Worm (Caenorhabditis elegans): ENCODE results near the gene F59C12.3.

DNA sequence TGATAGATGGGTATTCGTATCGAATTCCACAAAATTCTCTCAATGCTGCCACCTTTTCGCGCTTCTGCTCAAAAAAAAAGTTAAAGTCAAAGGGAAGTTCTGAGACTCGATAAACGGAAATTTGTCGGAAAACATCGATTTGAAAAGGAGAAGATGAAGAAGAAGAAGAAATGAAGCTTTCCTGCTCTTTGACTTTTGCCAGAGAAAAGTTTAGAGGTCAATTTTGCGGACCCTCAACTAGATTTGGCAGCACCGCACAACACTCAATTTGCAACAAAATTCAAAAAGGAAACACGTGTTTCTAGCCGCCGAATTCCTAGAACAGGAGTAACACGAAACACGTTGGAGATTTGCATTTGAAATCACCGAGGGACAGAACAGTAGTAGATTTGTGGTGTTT, 21.2 kb downstream of the F59C12.3 start:
- no peak for TF ChIP-seq skn-1 (tag; optimal IDR thresholded peaks at IDR 0.05)
- TF ChIP-seq lin-13 (GFP tag; optimal IDR thresholded peaks at IDR 0.05): no peak
- no peak for TF ChIP-seq unc-62 (GFP tag; optimal IDR thresholded peaks at IDR 0.05)
- TF ChIP-seq ama-1 (optimal IDR thresholded peaks at IDR 0.05): no peak
- no peak for TF ChIP-seq aly-2 (tag; optimal IDR thresholded peaks at IDR 0.05)
- no peak for TF ChIP-seq mab-5 (tag; optimal IDR thresholded peaks at IDR 0.05)
- TF ChIP-seq elt-1 (tag; optimal IDR thresholded peaks at IDR 0.05): no peak
- TF ChIP-seq nhr-237 (tag; optimal IDR thresholded peaks at IDR 0.05): no peak
- no peak for TF ChIP-seq snpc-4 (tag; optimal IDR thresholded peaks at IDR 0.05)
- no peak for TF ChIP-seq alr-1 (tag; optimal IDR thresholded peaks at IDR 0.05)
- no peak for TF ChIP-seq nhr-6 (tag; optimal IDR thresholded peaks at IDR 0.05)
- TF ChIP-seq ztf-11 (tag; optimal IDR thresholded peaks at IDR 0.05): no peak
- TF ChIP-seq lin-39 (tag; optimal IDR thresholded peaks at IDR 0.05): no peak

Data from whole organism, L2 larva.